Fruit fly (Drosophila melanogaster) whole organism, embryonic: ENCODE data around the gene drm.

Experiments
- CG10654 ChIP-seq: fragments of 200-800 bp; sonication (Bioruptor generic); optimal IDR thresholded peaks from 2 replicates; lab custom pipeline; 2016; ENCODE audit warnings: missing biosample characterization, missing genetic modification characterization
- CG11456 ChIP-seq: fragments of 200-800 bp; sonication (Bioruptor generic); IDR thresholded peaks from 3 replicates; pipeline ENCODE4 v1.3.6; 2022; ENCODE audit warnings: missing biosample characterization, missing genetic modification characterization
- CG12155 ChIP-seq: fragments of 200-800 bp; sonication (Bioruptor generic); optimal IDR thresholded peaks from 3 replicates; lab custom pipeline; 2016; ENCODE audit warnings: missing biosample characterization, missing genetic modification characterization
- CG15479 ChIP-seq: fragments of 200-800 bp; sonication (Bioruptor generic); optimal IDR thresholded peaks from 3 replicates; lab custom pipeline; 2019; ENCODE audit warnings: missing biosample characterization, mild to moderate bottlenecking, missing genetic modification characterization, moderate library complexity
- CG15696 ChIP-seq: fragments of 200-800 bp; sonication (Bioruptor generic); optimal IDR thresholded peaks from 2 replicates; lab custom pipeline; 2019; ENCODE audit warnings: missing biosample characterization, mild to moderate bottlenecking, missing genetic modification characterization, moderate library complexity
- CG1603 ChIP-seq: fragments of 200-800 bp; sonication (Bioruptor generic); optimal IDR thresholded peaks from 2 replicates; lab custom pipeline; 2019; ENCODE audit warnings: missing biosample characterization, mild to moderate bottlenecking, missing genetic modification characterization, moderate library complexity
- CG18011 ChIP-seq: fragments of 200-800 bp; sonication (Bioruptor generic); optimal IDR thresholded peaks from 2 replicates; lab custom pipeline; 2017; ENCODE audit warnings: missing biosample characterization, missing genetic modification characterization, mild to moderate bottlenecking, moderate library complexity, missing genotype
- CG18262 ChIP-seq: fragments of 200-800 bp; optimal IDR thresholded peaks from 3 replicates; lab custom pipeline; 2019; ENCODE audit warnings: missing biosample characterization, mild to moderate bottlenecking, missing genetic modification characterization, moderate library complexity
- CG2889 ChIP-seq: fragments of 200-800 bp; sonication (Bioruptor generic); IDR thresholded peaks from 3 replicates; pipeline ENCODE4 v1.3.6; 2022; ENCODE audit warnings: missing biosample characterization, missing genetic modification characterization
- CG31365 ChIP-seq: fragments of 200-800 bp; sonication (Bioruptor generic); optimal IDR thresholded peaks from 2 replicates; lab custom pipeline; 2018; ENCODE audit warnings: missing biosample characterization, mild to moderate bottlenecking, missing genetic modification characterization
- CG4820 ChIP-seq: fragments of 200-800 bp; sonication (Bioruptor generic); optimal IDR thresholded peaks from 3 replicates; lab custom pipeline; 2016; ENCODE audit warnings: missing biosample characterization, missing genetic modification characterization
- CG7745 ChIP-seq: fragments of 200-800 bp; sonication (Bioruptor generic); optimal IDR thresholded peaks from 2 replicates; lab custom pipeline; 2018; ENCODE audit warnings: missing biosample characterization, mild to moderate bottlenecking, missing genetic modification characterization, moderate library complexity
- CG8290 ChIP-seq, 3 experiments: fragments of 200-800 bp; sonication (Bioruptor generic); optimal IDR thresholded peaks; 2 replicates each; lab custom pipeline; 2016 to 2019; ENCODE audit warnings: missing biosample characterization in 3 of 3, missing genetic modification characterization in 3 of 3, mild to moderate bottlenecking in 2 of 3, moderate library complexity in 1 of 3
- Deaf1 ChIP-seq: fragments of 200-800 bp; optimal IDR thresholded peaks from 3 replicates; lab custom pipeline; 2019; ENCODE audit warnings: missing biosample characterization, mild to moderate bottlenecking, missing genetic modification characterization, moderate library complexity
- H15 ChIP-seq: fragments of 200-800 bp; sonication (Bioruptor generic); IDR thresholded peaks from 3 replicates; pipeline ENCODE4 v1.3.6; 2022; ENCODE audit warnings: missing biosample characterization, missing genetic modification characterization
- Hr3 ChIP-seq: fragments of 200-800 bp; sonication (Bioruptor generic); optimal IDR thresholded peaks from 3 replicates; lab custom pipeline; 2016; ENCODE audit warnings: missing biosample characterization, missing genetic modification characterization
- Kr ChIP-seq: fragments of 200-800 bp; sonication (Bioruptor generic); optimal IDR thresholded peaks from 2 replicates; lab custom pipeline; 2017; ENCODE audit warnings: missing biosample characterization, mild to moderate bottlenecking, missing genetic modification characterization
- Med ChIP-seq: fragments of 200-800 bp; sonication (Bioruptor generic); peaks from one replicate; lab custom pipeline; 2016; ENCODE audit warnings: missing biosample characterization, missing genetic modification characterization, mild to moderate bottlenecking, inconsistent platforms, moderate library complexity
- ac ChIP-seq: fragments of 200-800 bp; sonication (Bioruptor generic); optimal IDR thresholded peaks from 3 replicates; lab custom pipeline; 2017; ENCODE audit warnings: missing biosample characterization, mild to moderate bottlenecking, missing genetic modification characterization
- cad ChIP-seq: fragments of >200 bp; optimal IDR thresholded peaks from 2 replicates; lab custom pipeline; 2017; ENCODE audit warnings: missing biosample characterization, missing genetic modification characterization
- dmrt11E ChIP-seq: fragments of 200-800 bp; sonication (Bioruptor generic); optimal IDR thresholded peaks from 3 replicates; lab custom pipeline; 2018; ENCODE audit warnings: missing biosample characterization, mild to moderate bottlenecking, missing genetic modification characterization, moderate library complexity
- gce ChIP-seq: fragments of 200-800 bp; sonication (Bioruptor generic); IDR thresholded peaks from 3 replicates; pipeline ENCODE4 v1.3.6; 2022; ENCODE audit warnings: missing biosample characterization, missing genetic modification characterization
- grau ChIP-seq: fragments of 200-800 bp; optimal IDR thresholded peaks from 3 replicates; lab custom pipeline; 2019; ENCODE audit warnings: missing biosample characterization, mild to moderate bottlenecking, missing genetic modification characterization, moderate library complexity
- gsb-n ChIP-seq: fragments of 200-800 bp; sonication (Bioruptor generic); optimal IDR thresholded peaks from 3 replicates; lab custom pipeline; 2018; ENCODE audit warnings: missing biosample characterization, mild to moderate bottlenecking, missing genetic modification characterization
- kni ChIP-seq: fragments of 200-800 bp; sonication (Bioruptor generic); optimal IDR thresholded peaks from 3 replicates; lab custom pipeline; 2017; ENCODE audit warnings: mild to moderate bottlenecking, missing biosample characterization, missing genetic modification reagents, missing genetic modification characterization
- lmd ChIP-seq: fragments of 200-800 bp; sonication (Bioruptor generic); IDR thresholded peaks from 2 replicates; pipeline ENCODE4 v1.3.6; 2022; ENCODE audit warnings: missing biosample characterization, missing genetic modification characterization
- luna ChIP-seq: fragments of 200-800 bp; sonication (Bioruptor generic); optimal IDR thresholded peaks from 2 replicates; lab custom pipeline; 2016; ENCODE audit warnings: missing biosample characterization, missing genetic modification characterization
- otp ChIP-seq: fragments of 200-800 bp; sonication (Bioruptor generic); IDR thresholded peaks from 3 replicates; pipeline ENCODE4, ENCODE4 v1.3.6; 2022; ENCODE audit warnings: missing biosample characterization, missing genetic modification characterization
- pho ChIP-seq: fragments of 200-800 bp; sonication (Bioruptor generic); optimal IDR thresholded peaks from 2 replicates; lab custom pipeline; 2016; ENCODE audit warnings: missing biosample characterization, missing genetic modification characterization
- prd ChIP-seq, 3 experiments: fragments of >200 bp in 2 of 3; fragments of 200-800 bp in 1 of 3; sonication (Bioruptor generic) in 1 of 3; optimal IDR thresholded peaks in 2 of 3; IDR thresholded peaks in 1 of 3; 2 replicates in 2 of 3; 3 replicates in 1 of 3; pipeline versions ENCODE4 v1.3.6 to Lab custom; 2017 to 2022; ENCODE audit warnings: missing biosample characterization in 1 of 3, missing genetic modification characterization in 1 of 3
- pros ChIP-seq: fragments of 200-800 bp; sonication (Bioruptor generic); optimal IDR thresholded peaks from 3 replicates; lab custom pipeline; 2019; ENCODE audit warnings: missing biosample characterization, mild to moderate bottlenecking, missing genetic modification characterization, moderate library complexity
- sens ChIP-seq: fragments of 200-800 bp; sonication (Bioruptor generic); peaks from one replicate; lab custom pipeline; 2016; ENCODE audit warnings: missing biosample characterization, missing genetic modification characterization
- sens-2 ChIP-seq: fragments of 200-800 bp; sonication (Bioruptor generic); IDR thresholded peaks from 2 replicates; pipeline ENCODE4 v1.3.6; 2022; ENCODE audit warnings: missing biosample characterization, missing genetic modification characterization
- seq ChIP-seq: fragments of 200-800 bp; sonication (Bioruptor generic); IDR thresholded peaks from 2 replicates; pipeline ENCODE4 v1.3.6; 2022; ENCODE audit warnings: missing biosample characterization, missing genetic modification characterization
- sim ChIP-seq: fragments of 200-800 bp; sonication (Bioruptor generic); IDR thresholded peaks from 2 replicates; pipeline ENCODE4 v1.3.6; 2022; ENCODE audit warnings: missing biosample characterization, missing genetic modification characterization
- tll ChIP-seq, 2 experiments: fragments of 200-800 bp in 1 of 2; fragments of >200 bp in 1 of 2; sonication (Bioruptor generic) in 1 of 2; optimal IDR thresholded peaks; 2 replicates each; lab custom pipeline; 2017 to 2019; ENCODE audit warnings: missing biosample characterization in 2 of 2, missing genetic modification characterization in 2 of 2, mild to moderate bottlenecking in 1 of 2, moderate library complexity in 1 of 2
- twi ChIP-seq: fragments of 200-800 bp; optimal IDR thresholded peaks from 2 replicates; lab custom pipeline; 2019; ENCODE audit warnings: missing biosample characterization, mild to moderate bottlenecking, missing genetic modification characterization, moderate library complexity
- zen ChIP-seq: fragments of 200-800 bp; sonication (Bioruptor generic); optimal IDR thresholded peaks from 3 replicates; lab custom pipeline; 2018; ENCODE audit warnings: missing biosample characterization, mild to moderate bottlenecking, missing genetic modification characterization, moderate library complexity

Gene drm

DNA sequence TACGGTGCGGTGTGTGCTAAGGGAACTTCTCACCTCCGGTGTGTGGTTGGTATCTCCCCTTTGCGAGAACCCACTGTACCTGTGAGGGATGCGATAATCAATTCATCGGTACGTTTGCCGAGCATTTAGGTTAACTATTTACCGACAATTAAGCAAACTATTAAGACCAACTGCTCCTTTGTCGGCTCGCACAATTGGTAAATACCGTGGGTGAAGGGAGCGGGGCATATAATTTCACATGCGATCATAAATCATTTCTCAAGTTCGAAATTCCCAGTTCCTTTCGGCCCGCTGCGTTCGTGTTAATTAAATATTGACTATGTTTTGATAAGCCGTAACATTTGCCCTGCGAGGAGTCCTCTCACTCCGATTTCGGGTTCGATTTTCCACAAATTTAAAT lies 9.8 kb downstream of the drm start (continued):
- peak; percentile 26 for TF ChIP-seq CG15479 (GFP tag; lab: Kevin White, UChicago)
- no peak for TF ChIP-seq luna (GFP tag; lab: Kevin White, UChicago)
- no peak for TF ChIP-seq CG2889 (GFP tag; lab: Robert Waterston, UW)
- peak; percentile 87 for TF ChIP-seq CG15696 (tag; lab: Kevin White, UChicago)
- TF ChIP-seq grau = peak; percentile 76
- no peak for TF ChIP-seq lmd (GFP tag; lab: Robert Waterston, UW)
- peak; percentile 11 for TF ChIP-seq cad (GFP tag; lab: Kevin White, UChicago)
- TF ChIP-seq zen (tag; lab: Kevin White, UChicago) = peak; percentile 41
- peak; percentile 28 for TF ChIP-seq gsb-n
- TF ChIP-seq otp (GFP tag; lab: Robert Waterston, UW) = peak; percentile 54; the same call in 1 of the 3 replicates
- TF ChIP-seq CG7745 (tag; lab: Kevin White, UChicago) = peak; percentile 45
- TF ChIP-seq CG8290 (GFP tag; optimal IDR thresholded peaks at IDR 0.05; lab: Kevin White, UChicago) = no peak
- peak in 1 of 2 experiments; percentile 0 for TF ChIP-seq CG8290 (tag; optimal IDR thresholded peaks at IDR 0.05; lab: Kevin White, UChicago)
- peak; percentile 18 for TF ChIP-seq kni (GFP tag; lab: Kevin White, UChicago)
- TF ChIP-seq ac (GFP tag; lab: Kevin White, UChicago) = peak; percentile 79
- TF ChIP-seq Kr (GFP tag; lab: Kevin White, UChicago) = peak; percentile 79
- TF ChIP-seq CG10654 = no peak
- TF ChIP-seq Deaf1 (tag; lab: Kevin White, UChicago) = no peak
- TF ChIP-seq Med (GFP tag; lab: Kevin White, UChicago) = peak; percentile 39
- peak; percentile 64 for TF ChIP-seq sens (GFP tag; lab: Kevin White, UChicago)
- TF ChIP-seq sens-2 (GFP tag; lab: Robert Waterston, UW) = 0 out of 2 replicates have a peak, but pooled peaks have one; percentile 12
- peak; percentile 30 for TF ChIP-seq dmrt11E (tag; lab: Kevin White, UChicago)
- no peak for TF ChIP-seq pho (GFP tag; lab: Kevin White, UChicago)
- TF ChIP-seq CG18011 = no peak
- TF ChIP-seq CG18262 (tag; lab: Kevin White, UChicago) = peak; percentile 8
- peak; percentile 11 for TF ChIP-seq CG1603 (tag; lab: Kevin White, UChicago)
- TF ChIP-seq CG4820 = no peak
- TF ChIP-seq pros (GFP tag; lab: Kevin White, UChicago) = peak; percentile 4

DNA sequence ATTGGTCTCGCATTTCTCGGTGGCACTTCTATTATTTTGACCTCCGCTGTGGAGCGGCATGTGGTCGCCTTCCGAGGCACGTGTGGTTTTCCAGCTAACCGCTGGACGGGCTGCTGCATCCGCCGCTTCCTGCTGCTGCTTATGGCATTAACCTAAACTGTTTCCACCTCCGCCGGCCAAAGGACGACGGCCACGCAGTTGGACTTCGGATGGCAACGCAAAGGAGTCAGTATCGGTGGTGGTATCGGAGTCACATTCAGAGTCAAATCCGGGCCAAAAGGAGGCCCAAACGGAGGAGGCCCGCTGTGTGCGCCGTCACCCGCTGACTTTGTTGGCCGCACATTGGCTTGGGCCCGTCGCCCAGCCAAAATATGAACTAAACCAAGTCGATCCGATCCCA lies 10.7 kb downstream of the drm start:
- no peak for TF ChIP-seq gce (GFP tag; lab: Robert Waterston, UW)
- no peak for TF ChIP-seq CG12155 (GFP tag; lab: Kevin White, UChicago)
- 0 out of 3 replicates have a peak, but pooled peaks have one; percentile 10 for TF ChIP-seq H15 (GFP tag; lab: Robert Waterston, UW)
- TF ChIP-seq sim (GFP tag; lab: Robert Waterston, UW) = no peak
- TF ChIP-seq twi (tag; lab: Kevin White, UChicago) = peak; percentile 60
- no peak for TF ChIP-seq Hr3 (GFP tag; lab: Kevin White, UChicago)
- TF ChIP-seq zen (tag; lab: Kevin White, UChicago) = peak; percentile 83
- TF ChIP-seq tll (GFP tag; optimal IDR thresholded peaks at IDR 0.05; lab: Kevin White, UChicago) = peak in 1 of 2 experiments; percentile 63
- no peak for TF ChIP-seq CG31365 (tag; lab: Kevin White, UChicago)
- TF ChIP-seq prd (optimal IDR thresholded peaks at IDR 0.05; lab: Kevin White, UChicago) = no peak
- 0 out of 3 replicates have a peak, but pooled peaks have one; percentile 22 for TF ChIP-seq prd (GFP tag; IDR thresholded peaks at IDR 0.05; lab: Robert Waterston, UW)
- no peak for TF ChIP-seq seq (GFP tag; lab: Robert Waterston, UW)
- TF ChIP-seq CG11456 (GFP tag; lab: Robert Waterston, UW) = 0 out of 3 replicates have a peak, but pooled peaks have one; percentile 36
